Worm (Caenorhabditis elegans) whole organism, L2 larva: ENCODE measurements around the gene F57C12.6.

Experiments used
- C34F6.9 ChIP-seq: fragments of 150-350 bp; optimal IDR thresholded peaks from 2 replicates; lab custom pipeline; 2014; ENCODE audit warnings: missing biosample characterization, missing genetic modification characterization
- F13H6.1 ChIP-seq: sonication (generic microtip); optimal IDR thresholded peaks from 2 replicates; lab custom pipeline; 2016; ENCODE audit warnings: missing genetic modification characterization, missing compliant biosample characterization
- Y55F3AM.14 ChIP-seq: fragments of 200-800 bp; sonication (Bioruptor generic); optimal IDR thresholded peaks from 2 replicates; lab custom pipeline; 2018; ENCODE audit warnings: mild to moderate bottlenecking, missing genetic modification characterization, missing compliant biosample characterization
- ZK546.5 ChIP-seq: sonication (generic microtip); optimal IDR thresholded peaks from 2 replicates; lab custom pipeline; 2017; ENCODE audit warnings: missing biosample characterization, missing genetic modification characterization
- alr-1 ChIP-seq: fragments of 150-350 bp; optimal IDR thresholded peaks from 2 replicates; lab custom pipeline; 2014; ENCODE audit warnings: missing biosample characterization, missing genetic modification characterization
- aly-2 ChIP-seq: fragments of 150-350 bp; optimal IDR thresholded peaks from 2 replicates; lab custom pipeline; 2014; ENCODE audit warnings: missing biosample characterization, missing genetic modification characterization
- ama-1 ChIP-seq: fragments of 150-350 bp; optimal IDR thresholded peaks from 2 replicates; lab custom pipeline; 2018; ENCODE audit warnings: inconsistent platforms
- blmp-1 ChIP-seq: sonication (generic microtip); optimal IDR thresholded peaks from 2 replicates; lab custom pipeline; 2017; ENCODE audit warnings: missing genetic modification characterization, mild to moderate bottlenecking, missing compliant biosample characterization, antibody characterized with exemption, moderate library complexity; ENCODE audit not compliant: insufficient read depth
- ceh-16 ChIP-seq: fragments of 150-350 bp; optimal IDR thresholded peaks from 2 replicates; lab custom pipeline; 2014; ENCODE audit warnings: missing biosample characterization, missing genetic modification characterization
- ceh-82 ChIP-seq: fragments of 150-350 bp; optimal IDR thresholded peaks from 2 replicates; lab custom pipeline; 2014; ENCODE audit warnings: missing biosample characterization, missing genetic modification characterization
- crh-2 ChIP-seq: sonication (generic microtip); optimal IDR thresholded peaks from 2 replicates; lab custom pipeline; 2017; ENCODE audit warnings: missing biosample characterization, missing genetic modification characterization
- dmd-4 ChIP-seq: sonication (generic microtip); optimal IDR thresholded peaks from 2 replicates; lab custom pipeline; 2017; ENCODE audit warnings: missing biosample characterization, missing genetic modification characterization
- elt-1 ChIP-seq: fragments of 150-350 bp; optimal IDR thresholded peaks from 2 replicates; lab custom pipeline; 2014; ENCODE audit warnings: missing biosample characterization, missing genetic modification characterization
- elt-3 ChIP-seq: sonication (generic microtip); optimal IDR thresholded peaks from 2 replicates; lab custom pipeline; 2017; ENCODE audit warnings: missing biosample characterization, missing genetic modification characterization
- gmeb-1 ChIP-seq: fragments of 150-350 bp; optimal IDR thresholded peaks from 2 replicates; lab custom pipeline; 2014; ENCODE audit warnings: missing biosample characterization, missing genetic modification characterization
- mdl-1 ChIP-seq, 2 experiments: fragments of 150-350 bp in 1 of 2; sonication (generic microtip) in 1 of 2; optimal IDR thresholded peaks; 2 replicates each; lab custom pipeline; 2017; ENCODE audit warnings: missing biosample characterization in 2 of 2, missing genetic modification characterization in 2 of 2
- nhr-10 ChIP-seq: sonication (generic microtip); optimal IDR thresholded peaks from 2 replicates; lab custom pipeline; 2017; ENCODE audit warnings: missing biosample characterization, missing genetic modification characterization
- nhr-11 ChIP-seq: fragments of 150-350 bp; optimal IDR thresholded peaks from 2 replicates; lab custom pipeline; 2014; ENCODE audit warnings: missing biosample characterization, missing genetic modification characterization
- nhr-12 ChIP-seq: fragments of 150-350 bp; optimal IDR thresholded peaks from 2 replicates; lab custom pipeline; 2014; ENCODE audit warnings: missing biosample characterization, missing genetic modification characterization
- nhr-129 ChIP-seq: fragments of 150-350 bp; optimal IDR thresholded peaks from 2 replicates; lab custom pipeline; 2014; ENCODE audit warnings: missing biosample characterization, missing genetic modification characterization
- nhr-21 ChIP-seq: fragments of 150-350 bp; optimal IDR thresholded peaks from 2 replicates; lab custom pipeline; 2014; ENCODE audit warnings: missing biosample characterization, missing genetic modification characterization
- nhr-237 ChIP-seq: fragments of 150-350 bp; optimal IDR thresholded peaks from 2 replicates; lab custom pipeline; 2014; ENCODE audit warnings: missing biosample characterization, missing genetic modification characterization
- nhr-25 ChIP-seq: fragments of 150-350 bp; sonication (generic microtip); optimal IDR thresholded peaks from 3 replicates; lab custom pipeline; 2014; ENCODE audit warnings: missing biosample characterization, missing genetic modification characterization
- nhr-6 ChIP-seq: fragments of 150-350 bp; optimal IDR thresholded peaks from 2 replicates; lab custom pipeline; 2014; ENCODE audit warnings: missing biosample characterization, missing genetic modification characterization
- nhr-77 ChIP-seq: fragments of 150-350 bp; optimal IDR thresholded peaks from 2 replicates; lab custom pipeline; 2014; ENCODE audit warnings: missing biosample characterization, missing genetic modification characterization
- sma-3 ChIP-seq: sonication (generic microtip); optimal IDR thresholded peaks from 2 replicates; lab custom pipeline; 2016; ENCODE audit warnings: missing genetic modification reagents, missing genetic modification characterization, missing compliant biosample characterization
- sma-9 ChIP-seq, 2 experiments: fragments of 150-350 bp in 1 of 2; sonication (generic microtip) in 1 of 2; optimal IDR thresholded peaks; 2 replicates each; lab custom pipeline; 2014 to 2016; ENCODE audit warnings: missing genetic modification characterization in 2 of 2, mild to moderate bottlenecking in 1 of 2, missing biosample characterization in 1 of 2, missing compliant biosample characterization in 1 of 2, missing genetic modification reagents in 1 of 2, moderate library complexity in 1 of 2
- snpc-4 ChIP-seq: fragments of 150-350 bp; optimal IDR thresholded peaks from 2 replicates; lab custom pipeline; 2014; ENCODE audit warnings: missing biosample characterization, missing genetic modification characterization
- unc-39 ChIP-seq: fragments of 150-350 bp; optimal IDR thresholded peaks from 2 replicates; lab custom pipeline; 2014; ENCODE audit warnings: missing biosample characterization, missing genetic modification characterization
- unc-55 ChIP-seq: fragments of 150-350 bp; sonication (generic microtip); optimal IDR thresholded peaks from 3 replicates; lab custom pipeline; 2014; ENCODE audit warnings: missing biosample characterization, missing genetic modification reagents, missing genetic modification characterization
- zag-1 ChIP-seq: fragments of 150-350 bp; optimal IDR thresholded peaks from 2 replicates; lab custom pipeline; 2014; ENCODE audit warnings: missing biosample characterization, missing genetic modification characterization
- ztf-1 ChIP-seq: fragments of 200-800 bp; sonication (Bioruptor generic); conservative IDR thresholded peaks from 2 replicates; pipeline ENCODE4 v1.3.6; 2022; ENCODE audit warnings: missing genetic modification characterization, missing compliant biosample characterization
- ztf-11 ChIP-seq: sonication (generic microtip); optimal IDR thresholded peaks from 2 replicates; lab custom pipeline; 2017; ENCODE audit warnings: missing biosample characterization, missing genetic modification characterization

The F57C12.6 gene

ce11 chrX:593245-593733, 39.5 kb upstream of the F57C12.6 start (continued):
- TF ChIP-seq unc-39 (tag; lab: Kevin White, UChicago) (peak; percentile 12), nhr-11 (tag; lab: Kevin White, UChicago) (no peak), mdl-1 (tag; optimal IDR thresholded peaks at IDR 0.05; lab: Kevin White, UChicago) (peak; percentile 86 to 96), unc-55 (GFP tag; lab: Kevin White, UChicago) (peak; percentile 74), elt-3 (tag; lab: Kevin White, UChicago) (no peak), sma-3 (GFP tag; lab: Kevin White, UChicago) (peak; percentile 63)

ce11 chrX:591056-591455, 37.3 kb upstream of the F57C12.6 start:
- TF ChIP-seq alr-1 (tag; lab: Kevin White, UChicago) (no peak), sma-9 (GFP tag; optimal IDR thresholded peaks at IDR 0.05; lab: Kevin White, UChicago) (no peak), sma-9 (tag; optimal IDR thresholded peaks at IDR 0.05; lab: Kevin White, UChicago) (no peak), nhr-77 (tag; lab: Kevin White, UChicago) (no peak), Y55F3AM.14 (GFP tag; lab: Kevin White, UChicago) (no peak), nhr-21 (tag; lab: Kevin White, UChicago) (no peak), gmeb-1 (tag; lab: Kevin White, UChicago) (no peak), ama-1 (lab: Kevin White, UChicago) (no peak), ZK546.5 (tag; lab: Kevin White, UChicago) (no peak), F13H6.1 (tag; lab: Kevin White, UChicago) (no peak), nhr-129 (tag; lab: Kevin White, UChicago) (no peak), blmp-1 (tag; lab: Kevin White, UChicago) (no peak), nhr-25 (tag; lab: Kevin White, UChicago) (no peak), nhr-6 (tag; lab: Kevin White, UChicago) (no peak), aly-2 (no peak)

DNA sequence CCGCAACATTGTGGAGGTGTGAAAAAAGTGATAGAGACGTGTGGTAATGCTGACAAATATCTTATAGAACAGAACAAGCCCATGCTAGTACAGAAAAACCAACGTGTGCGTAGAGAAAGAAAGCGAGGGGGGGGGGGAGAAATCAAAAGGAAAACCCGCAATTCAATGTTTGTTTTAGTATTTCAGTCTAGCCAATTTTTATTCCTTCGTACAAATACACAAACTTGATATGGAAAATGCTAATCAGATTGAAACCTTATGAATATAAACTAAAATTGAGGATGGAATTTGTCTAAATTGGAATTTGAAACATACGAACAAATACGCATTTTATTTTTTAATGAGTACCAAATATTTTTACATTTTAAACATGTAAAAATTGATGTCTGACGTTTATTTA, 34.0 kb upstream of the F57C12.6 start, which contains the start of gene mrp-1:
TSS of gene mrp-1 (minus strand) at position 101 of the 400 bp plus-strand sequence.
- TF ChIP-seq dmd-4 (tag; lab: Kevin White, UChicago) (no peak), ztf-11 (tag; lab: Kevin White, UChicago) (no peak), nhr-12 (no peak), C34F6.9 (tag; lab: Kevin White, UChicago) (no peak), crh-2 (tag; lab: Kevin White, UChicago) (no peak), ceh-82 (tag; lab: Kevin White, UChicago) (no peak), snpc-4 (tag; lab: Kevin White, UChicago) (no peak), ama-1 (lab: Kevin White, UChicago) (no peak), Y55F3AM.14 (GFP tag; lab: Kevin White, UChicago) (no peak)
- TF ChIP-seq, all 48 proteins: peak for 0

DNA sequence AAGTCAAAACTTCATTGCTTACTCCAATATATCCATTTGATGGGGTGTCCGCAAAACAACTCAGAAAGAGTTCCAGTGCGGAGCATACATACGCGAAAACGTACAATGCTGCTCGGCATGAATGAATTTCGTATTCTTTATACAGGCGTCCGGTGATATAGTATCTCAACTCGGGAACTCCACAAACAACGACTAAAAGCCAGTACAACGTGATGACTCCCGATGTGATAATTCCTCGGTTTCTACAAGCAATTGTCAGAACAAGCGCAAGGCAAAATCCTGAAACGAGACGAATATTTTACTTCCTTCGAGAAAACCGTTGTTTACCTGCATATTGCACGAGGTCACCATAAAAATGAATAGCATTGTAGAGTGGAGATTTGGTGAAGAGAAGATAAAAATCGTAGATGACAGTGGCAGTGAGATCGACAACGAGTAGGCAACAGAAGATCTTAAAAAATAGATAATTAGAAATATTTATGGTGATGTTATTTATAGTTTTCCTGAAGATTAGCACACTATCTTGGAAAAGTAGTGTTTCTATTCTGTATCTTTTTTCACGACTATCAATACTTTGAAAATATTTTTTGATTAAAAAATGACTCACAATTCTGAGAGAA, 31.9 kb upstream of the F57C12.6 start:
- TF ChIP-seq ceh-16 (tag; lab: Kevin White, UChicago) (peak; percentile 11), nhr-237 (tag; lab: Kevin White, UChicago) (no peak), elt-1 (tag; lab: Kevin White, UChicago) (peak; percentile 41), ztf-1 (GFP tag; lab: Robert Waterston, UW) (no peak), nhr-10 (no peak), crh-2 (tag; lab: Kevin White, UChicago) (no peak), nhr-25 (tag; lab: Kevin White, UChicago) (peak; percentile 11), blmp-1 (tag; lab: Kevin White, UChicago) (no peak)

DNA sequence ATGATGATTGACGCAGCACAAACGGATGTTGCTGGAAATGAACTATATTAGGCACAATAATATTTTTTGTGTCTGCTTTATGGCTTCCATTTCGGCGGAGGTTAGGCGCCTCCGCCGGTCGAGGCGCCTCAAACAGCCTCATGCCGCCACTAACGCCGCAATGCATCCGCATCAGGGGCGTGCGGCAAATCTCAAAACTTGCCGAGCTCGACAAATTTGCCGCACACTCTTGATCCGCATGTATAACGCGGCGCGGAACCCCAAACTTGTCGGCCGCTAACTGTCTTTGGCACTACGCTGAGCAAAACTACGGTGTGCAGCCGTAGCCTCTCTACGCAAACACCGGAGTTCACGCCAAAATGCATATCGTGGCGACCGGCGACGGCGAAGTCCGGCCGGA, 28.0 kb upstream of the F57C12.6 start:
- TF ChIP-seq mdl-1 (tag; optimal IDR thresholded peaks at IDR 0.05; lab: Kevin White, UChicago) = no peak
- no peak for TF ChIP-seq zag-1 (tag; lab: Kevin White, UChicago)
- no peak for TF ChIP-seq nhr-21 (tag; lab: Kevin White, UChicago)
- TF ChIP-seq, all 48 proteins: peak for 0
